Worm (Caenorhabditis elegans): ENCODE data around the gene K10D11.7.

K10D11.7 gene

DNA sequence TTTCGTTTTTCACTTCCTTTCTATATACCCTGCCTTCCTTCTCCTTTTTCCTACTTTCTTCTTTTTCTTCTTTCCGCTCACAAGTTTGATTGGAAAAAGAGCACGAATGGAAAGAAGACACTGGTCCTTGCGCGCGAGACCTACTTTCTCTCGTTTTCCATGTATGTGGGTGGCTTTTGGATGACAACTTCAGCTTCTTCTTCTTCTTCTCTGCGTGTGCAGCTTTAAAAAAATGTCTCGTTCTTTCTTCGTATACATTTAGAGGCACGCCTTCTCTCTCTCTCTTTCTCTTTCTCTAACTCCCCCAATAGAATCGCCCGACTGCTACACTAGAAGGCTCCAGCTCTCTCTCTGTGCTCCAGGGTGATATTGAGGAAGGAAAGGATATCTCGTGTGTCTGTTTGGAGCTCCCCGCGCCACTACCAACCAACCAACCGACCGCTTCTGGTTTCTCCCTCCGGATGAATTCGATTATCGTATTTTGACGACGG, 30.1 kb upstream of the K10D11.7 start:
- TF ChIP-seq ceh-36 (tag; optimal IDR thresholded peaks at IDR 0.05) (no peak), B0310.2 (tag; optimal IDR thresholded peaks at IDR 0.05) (no peak), tra-4 (tag; optimal IDR thresholded peaks at IDR 0.05) (no peak), ceh-13 (GFP tag; optimal IDR thresholded peaks at IDR 0.05) (no peak), sea-1 (GFP tag; conservative IDR thresholded peaks at IDR 0.05) (no peak), F13C5.2 (tag; optimal IDR thresholded peaks at IDR 0.05) (no peak), aly-1 (tag; optimal IDR thresholded peaks at IDR 0.05) (no peak), flt-1 (GFP tag; IDR thresholded peaks at IDR 0.05) (no peak), ets-7 (tag; optimal IDR thresholded peaks at IDR 0.05) (no peak), ama-1 (optimal IDR thresholded peaks at IDR 0.05) (no peak), pes-1 (GFP tag; IDR thresholded peaks at IDR 0.05) (no peak), scrt-1 (GFP tag; IDR thresholded peaks at IDR 0.05) (no peak)

DNA sequence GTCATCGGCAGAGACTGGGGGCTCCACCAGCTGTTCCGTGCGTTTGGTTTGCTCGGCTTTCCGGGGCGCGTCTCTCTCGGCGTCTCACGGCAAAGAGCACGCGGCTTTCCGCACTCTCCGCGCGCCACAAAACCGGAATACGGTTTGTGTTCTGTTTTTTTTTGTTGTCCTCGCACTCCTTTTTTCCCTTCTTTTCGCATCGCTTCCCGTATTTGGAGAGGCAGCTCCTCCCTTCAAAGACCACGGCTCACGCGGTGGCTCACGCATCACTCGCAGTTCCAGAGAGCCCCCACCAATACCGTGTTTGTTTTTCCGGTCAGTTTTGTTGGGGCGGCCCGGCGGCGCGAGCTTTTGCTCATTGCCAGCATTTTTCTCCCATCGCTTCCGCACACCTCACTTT, 27.1 kb upstream of the K10D11.7 start:
- TF ChIP-seq scrt-1 (GFP tag; IDR thresholded peaks at IDR 0.05) = no peak
- no peak for TF ChIP-seq ama-1 (optimal IDR thresholded peaks at IDR 0.05)
- TF ChIP-seq hmg-4 (GFP tag; optimal IDR thresholded peaks at IDR 0.05) = peak; percentile 16
- TF ChIP-seq aly-1 (tag; optimal IDR thresholded peaks at IDR 0.05) = no peak
- 0 out of 2 replicates have a peak, but pooled peaks have one; percentile 15 for TF ChIP-seq pes-1 (GFP tag; IDR thresholded peaks at IDR 0.05)

DNA sequence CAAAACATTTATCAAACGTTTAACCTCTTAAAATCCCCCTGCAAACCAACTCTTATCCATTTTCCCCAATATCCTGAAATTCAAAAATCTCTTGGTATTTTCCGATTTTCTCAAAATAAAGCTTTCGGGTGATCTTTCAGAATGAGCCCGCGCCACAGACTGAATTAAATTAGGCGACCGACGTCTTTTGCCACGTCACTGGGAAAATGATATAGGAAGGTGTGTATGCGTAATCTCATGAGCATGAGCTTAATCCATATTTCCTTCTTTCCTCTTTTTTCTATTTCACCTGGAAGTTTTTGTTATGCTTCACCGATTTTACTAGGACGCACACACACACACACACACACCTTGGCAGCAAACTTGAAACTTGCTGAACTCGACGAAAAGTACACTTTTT, 25.2 kb upstream of the K10D11.7 start:
- TF ChIP-seq hnd-1 (tag; optimal IDR thresholded peaks at IDR 0.05) (no peak), hmg-4 (GFP tag; optimal IDR thresholded peaks at IDR 0.05) (no peak), F13C5.2 (tag; optimal IDR thresholded peaks at IDR 0.05) (no peak), tra-4 (tag; optimal IDR thresholded peaks at IDR 0.05) (no peak), ceh-36 (tag; optimal IDR thresholded peaks at IDR 0.05) (no peak), sea-1 (GFP tag; conservative IDR thresholded peaks at IDR 0.05) (no peak), ceh-13 (GFP tag; optimal IDR thresholded peaks at IDR 0.05) (no peak), B0310.2 (tag; optimal IDR thresholded peaks at IDR 0.05) (no peak), scrt-1 (GFP tag; IDR thresholded peaks at IDR 0.05) (no peak), ets-7 (tag; optimal IDR thresholded peaks at IDR 0.05) (no peak), hmbx-1 (tag; optimal IDR thresholded peaks at IDR 0.05) (no peak), pes-1 (GFP tag; IDR thresholded peaks at IDR 0.05) (no peak), tbx-37 (GFP tag; conservative IDR thresholded peaks at IDR 0.05) (no peak), ama-1 (optimal IDR thresholded peaks at IDR 0.05) (no peak), tbx-11 (GFP tag; IDR thresholded peaks at IDR 0.05) (no peak), flt-1 (GFP tag; IDR thresholded peaks at IDR 0.05) (no peak), aly-1 (tag; optimal IDR thresholded peaks at IDR 0.05) (no peak)

DNA sequence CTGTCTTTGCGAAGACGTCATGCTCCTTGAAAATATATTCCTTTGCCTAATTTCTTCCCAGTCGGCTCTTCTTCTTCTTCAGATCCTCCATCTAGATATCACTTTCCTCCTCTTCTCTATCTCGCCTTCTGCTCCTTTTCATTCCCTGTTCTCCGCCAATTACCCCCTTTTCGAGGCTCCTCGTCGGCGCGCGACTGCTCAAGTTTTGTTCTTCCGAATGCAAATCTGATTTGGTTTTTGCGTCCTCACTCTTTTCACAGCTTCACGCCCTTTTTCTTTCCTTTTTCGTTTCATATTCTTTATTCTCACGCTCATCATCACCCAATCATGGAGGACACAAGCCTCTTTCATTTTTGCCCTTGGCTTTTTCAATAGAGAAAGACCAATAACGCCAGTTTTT, 21.0 kb upstream of the K10D11.7 start:
- no peak for TF ChIP-seq ets-7 (tag; optimal IDR thresholded peaks at IDR 0.05)
- TF ChIP-seq scrt-1 (GFP tag; IDR thresholded peaks at IDR 0.05) = no peak
- TF ChIP-seq B0310.2 (tag; optimal IDR thresholded peaks at IDR 0.05) = no peak
- TF ChIP-seq flt-1 (GFP tag; IDR thresholded peaks at IDR 0.05) = no peak
- no peak for TF ChIP-seq F13C5.2 (tag; optimal IDR thresholded peaks at IDR 0.05)
- no peak for TF ChIP-seq sea-1 (GFP tag; conservative IDR thresholded peaks at IDR 0.05)
- no peak for TF ChIP-seq ama-1 (optimal IDR thresholded peaks at IDR 0.05)
- no peak for TF ChIP-seq tbx-37 (GFP tag; conservative IDR thresholded peaks at IDR 0.05)
- TF ChIP-seq ceh-13 (GFP tag; optimal IDR thresholded peaks at IDR 0.05) = no peak
- no peak for TF ChIP-seq hmbx-1 (tag; optimal IDR thresholded peaks at IDR 0.05)

DNA sequence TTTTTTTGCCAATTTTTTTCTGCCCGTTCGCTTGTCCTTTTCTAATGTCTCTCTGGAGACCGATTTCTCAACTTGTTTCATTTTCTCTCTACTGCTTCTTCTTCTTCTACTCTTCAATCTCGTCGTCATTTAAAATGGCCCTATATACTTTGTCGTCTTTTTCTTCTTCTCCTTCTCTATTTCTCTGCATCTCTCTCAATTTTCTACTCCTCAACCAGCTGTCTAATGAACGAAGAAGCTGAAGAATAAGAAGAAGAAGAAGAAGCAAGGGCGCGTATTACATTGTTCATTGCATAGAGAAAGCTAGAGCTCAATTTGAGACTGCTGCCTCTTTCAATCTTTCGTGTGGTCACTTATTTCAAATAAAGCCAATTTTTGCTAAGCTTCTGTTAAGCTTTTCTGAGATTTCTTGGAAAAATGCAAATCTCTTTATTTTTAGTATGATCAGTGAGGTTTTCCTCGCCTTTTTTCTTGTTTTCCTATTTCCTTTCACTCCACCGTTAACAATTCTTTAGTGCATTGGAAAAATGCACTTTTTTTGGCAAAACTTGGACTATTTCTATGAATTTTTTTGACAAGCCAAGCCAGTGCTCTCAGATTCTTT, 20.1 kb upstream of the K10D11.7 start:
- TF ChIP-seq hmbx-1 (tag; optimal IDR thresholded peaks at IDR 0.05) = no peak
- no peak for TF ChIP-seq aly-1 (tag; optimal IDR thresholded peaks at IDR 0.05)
- no peak for TF ChIP-seq hnd-1 (tag; optimal IDR thresholded peaks at IDR 0.05)
- TF ChIP-seq ceh-36 (tag; optimal IDR thresholded peaks at IDR 0.05) = no peak
- no peak for TF ChIP-seq ets-7 (tag; optimal IDR thresholded peaks at IDR 0.05)
- TF ChIP-seq tbx-11 (GFP tag; IDR thresholded peaks at IDR 0.05) = no peak
- TF ChIP-seq scrt-1 (GFP tag; IDR thresholded peaks at IDR 0.05) = no peak
- no peak for TF ChIP-seq B0310.2 (tag; optimal IDR thresholded peaks at IDR 0.05)
- no peak for TF ChIP-seq ama-1 (optimal IDR thresholded peaks at IDR 0.05)
- TF ChIP-seq F13C5.2 (tag; optimal IDR thresholded peaks at IDR 0.05) = no peak
- TF ChIP-seq flt-1 (GFP tag; IDR thresholded peaks at IDR 0.05) = no peak
- no peak for TF ChIP-seq tra-4 (tag; optimal IDR thresholded peaks at IDR 0.05)
- no peak for TF ChIP-seq ceh-13 (GFP tag; optimal IDR thresholded peaks at IDR 0.05)
- TF ChIP-seq sea-1 (GFP tag; conservative IDR thresholded peaks at IDR 0.05) = no peak

DNA sequence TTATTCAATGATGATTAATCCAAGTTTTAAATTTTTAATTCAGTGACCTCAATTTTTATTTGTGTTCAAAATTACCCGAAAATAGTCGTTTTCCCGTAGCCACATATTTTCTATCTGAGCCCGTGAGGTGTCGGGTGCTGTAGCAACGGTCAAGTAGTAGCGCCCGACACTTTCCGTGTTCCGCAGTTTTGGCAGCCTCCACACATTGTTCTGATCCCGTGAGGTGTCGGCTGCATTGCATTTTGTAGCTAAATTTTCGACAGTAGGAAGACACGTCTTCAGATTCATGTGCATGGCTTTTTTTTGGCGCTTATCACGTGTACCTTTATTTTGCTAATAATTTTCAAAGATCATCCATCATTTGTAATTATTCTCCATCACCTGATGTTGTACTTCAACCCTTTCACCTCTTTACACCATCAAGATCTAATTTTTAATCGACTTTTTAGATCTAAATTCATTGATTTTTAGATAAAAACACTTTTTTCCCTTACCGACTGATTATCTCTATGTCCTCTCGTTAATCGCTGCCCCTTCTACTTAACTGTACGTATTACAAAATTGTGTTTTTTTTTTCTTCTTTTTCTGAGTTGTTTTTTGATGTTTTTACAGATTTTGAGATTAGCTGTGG, 18.0 kb upstream of the K10D11.7 start:
- TF ChIP-seq hmbx-1 (tag; optimal IDR thresholded peaks at IDR 0.05) (no peak), hnd-1 (tag; optimal IDR thresholded peaks at IDR 0.05) (no peak), tra-4 (tag; optimal IDR thresholded peaks at IDR 0.05) (no peak), pes-1 (GFP tag; IDR thresholded peaks at IDR 0.05) (no peak), ama-1 (optimal IDR thresholded peaks at IDR 0.05) (no peak), flt-1 (GFP tag; IDR thresholded peaks at IDR 0.05) (no peak), F13C5.2 (tag; optimal IDR thresholded peaks at IDR 0.05) (no peak), sea-1 (GFP tag; conservative IDR thresholded peaks at IDR 0.05) (no peak), tbx-11 (GFP tag; IDR thresholded peaks at IDR 0.05) (no peak), tbx-37 (GFP tag; conservative IDR thresholded peaks at IDR 0.05) (no peak), scrt-1 (GFP tag; IDR thresholded peaks at IDR 0.05) (no peak), ceh-13 (GFP tag; optimal IDR thresholded peaks at IDR 0.05) (no peak), B0310.2 (tag; optimal IDR thresholded peaks at IDR 0.05) (no peak), ets-7 (tag; optimal IDR thresholded peaks at IDR 0.05) (no peak), ceh-36 (tag; optimal IDR thresholded peaks at IDR 0.05) (no peak)

DNA sequence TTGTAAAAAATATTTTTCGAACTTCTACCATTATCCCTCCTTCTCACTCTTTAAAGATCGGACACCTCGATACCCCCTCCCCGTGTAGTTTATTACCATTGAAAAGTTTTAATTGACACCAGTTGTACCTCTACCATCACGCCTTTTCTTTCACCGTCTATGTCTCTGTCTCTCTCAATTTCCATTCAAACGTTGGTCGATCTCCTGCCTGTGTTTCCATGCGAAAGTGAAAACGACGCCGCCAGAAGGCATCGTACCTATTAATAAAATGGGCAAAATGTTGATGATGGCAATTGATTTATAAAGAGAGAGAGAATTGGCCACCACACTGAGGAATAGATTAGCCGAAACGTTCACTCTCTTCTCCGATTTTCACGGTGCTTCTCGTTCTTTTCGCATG, 17.4 kb upstream of the K10D11.7 start:
- TF ChIP-seq B0310.2 (tag; optimal IDR thresholded peaks at IDR 0.05) (no peak), hnd-1 (tag; optimal IDR thresholded peaks at IDR 0.05) (no peak), tbx-37 (GFP tag; conservative IDR thresholded peaks at IDR 0.05) (no peak), tra-4 (tag; optimal IDR thresholded peaks at IDR 0.05) (no peak), pes-1 (GFP tag; IDR thresholded peaks at IDR 0.05) (no peak), tbx-11 (GFP tag; IDR thresholded peaks at IDR 0.05) (no peak), F13C5.2 (tag; optimal IDR thresholded peaks at IDR 0.05) (no peak), hmbx-1 (tag; optimal IDR thresholded peaks at IDR 0.05) (no peak), ceh-36 (tag; optimal IDR thresholded peaks at IDR 0.05) (no peak), ceh-13 (GFP tag; optimal IDR thresholded peaks at IDR 0.05) (no peak), ets-7 (tag; optimal IDR thresholded peaks at IDR 0.05) (no peak), flt-1 (GFP tag; IDR thresholded peaks at IDR 0.05) (no peak), hmg-4 (GFP tag; optimal IDR thresholded peaks at IDR 0.05) (no peak), aly-1 (tag; optimal IDR thresholded peaks at IDR 0.05) (no peak), scrt-1 (GFP tag; IDR thresholded peaks at IDR 0.05) (no peak), sea-1 (GFP tag; conservative IDR thresholded peaks at IDR 0.05) (no peak), ama-1 (optimal IDR thresholded peaks at IDR 0.05) (no peak)

All from whole organism, early embryonic.